Worm (Caenorhabditis elegans) whole organism, mixed stage, embryonic: ENCODE data around the gene Y4C6B.2.

ENCODE experiments used
- ceh-83 ChIP-seq: fragments of 200-800 bp; sonication (Bioruptor generic); optimal IDR thresholded peaks from 2 replicates; lab custom pipeline; 2018; ENCODE audit warnings: mild to moderate bottlenecking, missing genetic modification characterization, missing compliant biosample characterization
- lin-32 ChIP-seq: fragments of 200-800 bp; sonication (Bioruptor generic); optimal IDR thresholded peaks from 2 replicates; lab custom pipeline; 2018; ENCODE audit warnings: mild to moderate bottlenecking, missing genetic modification characterization, missing compliant biosample characterization
- lsy-2 ChIP-seq: fragments of 150-350 bp; optimal IDR thresholded peaks from 2 replicates; lab custom pipeline; 2014; ENCODE audit warnings: missing biosample characterization, missing genetic modification characterization
- mep-1 ChIP-seq: fragments of 150-350 bp; optimal IDR thresholded peaks from 2 replicates; lab custom pipeline; 2017; ENCODE audit warnings: missing biosample characterization, missing genetic modification reagents, missing genetic modification characterization, inconsistent platforms
- nhr-12 ChIP-seq: fragments of 150-350 bp; optimal IDR thresholded peaks from 2 replicates; lab custom pipeline; 2014; ENCODE audit warnings: missing biosample characterization, missing genetic modification characterization
- nhr-2 ChIP-seq: fragments of 150-350 bp; optimal IDR thresholded peaks from 2 replicates; lab custom pipeline; 2014; ENCODE audit warnings: missing biosample characterization, missing genetic modification characterization
- nhr-237 ChIP-seq: fragments of 150-350 bp; optimal IDR thresholded peaks from 2 replicates; lab custom pipeline; 2014; ENCODE audit warnings: missing biosample characterization, missing genetic modification characterization
- nhr-76 ChIP-seq: sonication (generic microtip); optimal IDR thresholded peaks from 2 replicates; lab custom pipeline; 2017; ENCODE audit warnings: missing biosample characterization, missing genetic modification characterization
- ztf-11 ChIP-seq: fragments of 150-350 bp; optimal IDR thresholded peaks from 2 replicates; lab custom pipeline; 2014; ENCODE audit warnings: missing biosample characterization, missing genetic modification characterization

ce11 chrIV:5339255-5339654 lies at the start of gene Y4C6B.2:
- TF ChIP-seq ceh-83 (GFP tag; lab: Kevin White, UChicago) (no peak), nhr-76 (no peak), nhr-12 (tag; lab: Kevin White, UChicago) (no peak), mep-1 (tag; lab: Kevin White, UChicago) (no peak), lsy-2 (tag; lab: Kevin White, UChicago) (no peak), nhr-237 (tag; lab: Kevin White, UChicago) (no peak), lin-32 (no peak), nhr-2 (tag; lab: Kevin White, UChicago) (no peak), ztf-11 (no peak)
